Worm (Caenorhabditis elegans) whole organism, early embryonic: ENCODE data around the gene F58E6.11.

Source experiments
- B0310.2 ChIP-seq: sonication (generic microtip); optimal IDR thresholded peaks from 2 replicates; lab custom pipeline; 2016; ENCODE audit warnings: mild to moderate bottlenecking, missing genetic modification characterization, missing compliant biosample characterization
- F13C5.2 ChIP-seq: sonication (generic microtip); optimal IDR thresholded peaks from 2 replicates; lab custom pipeline; 2017; ENCODE audit warnings: mild to moderate bottlenecking, missing genetic modification characterization, inconsistent platforms, missing compliant biosample characterization
- aly-1 ChIP-seq: sonication (generic microtip); optimal IDR thresholded peaks from 2 replicates; lab custom pipeline; 2016; ENCODE audit warnings: missing genetic modification characterization, missing compliant biosample characterization
- ama-1 ChIP-seq: fragments of 150-350 bp; optimal IDR thresholded peaks from 2 replicates; lab custom pipeline; 2014
- ceh-13 ChIP-seq: fragments of 200-800 bp; sonication (Bioruptor generic); optimal IDR thresholded peaks from 2 replicates; lab custom pipeline; 2018; ENCODE audit warnings: mild to moderate bottlenecking, missing genetic modification characterization, missing compliant biosample characterization
- ceh-36 ChIP-seq: sonication (generic microtip); optimal IDR thresholded peaks from 2 replicates; lab custom pipeline; 2016; ENCODE audit warnings: missing genetic modification characterization, inconsistent platforms, missing compliant biosample characterization
- ets-7 ChIP-seq: sonication (generic microtip); optimal IDR thresholded peaks from 2 replicates; lab custom pipeline; 2016; ENCODE audit warnings: missing genotype, missing genetic modification characterization, missing compliant biosample characterization
- flt-1 ChIP-seq: fragments of 200-800 bp; sonication (Bioruptor generic); IDR thresholded peaks from 2 replicates; pipeline ENCODE4 v1.3.6; 2022; ENCODE audit warnings: missing genetic modification characterization, missing compliant biosample characterization
- hmbx-1 ChIP-seq: sonication (generic microtip); optimal IDR thresholded peaks from 2 replicates; lab custom pipeline; 2016; ENCODE audit warnings: mild to moderate bottlenecking, missing genetic modification characterization, missing compliant biosample characterization
- hmg-4 ChIP-seq: fragments of 200-800 bp; sonication (Bioruptor generic); optimal IDR thresholded peaks from 2 replicates; lab custom pipeline; 2018; ENCODE audit warnings: mild to moderate bottlenecking, missing genetic modification characterization, missing compliant biosample characterization
- hnd-1 ChIP-seq: sonication (generic microtip); optimal IDR thresholded peaks from 2 replicates; lab custom pipeline; 2016; ENCODE audit warnings: missing genetic modification characterization, missing compliant biosample characterization
- pes-1 ChIP-seq: fragments of 200-800 bp; sonication (Bioruptor generic); IDR thresholded peaks from 2 replicates; pipeline ENCODE4 v1.3.6; 2022; ENCODE audit warnings: missing genetic modification reagents, missing genetic modification characterization, missing compliant biosample characterization
- scrt-1 ChIP-seq: fragments of 200-800 bp; sonication (Bioruptor generic); IDR thresholded peaks from 2 replicates; pipeline ENCODE4 v1.3.6; 2022; ENCODE audit warnings: missing genetic modification characterization, missing compliant biosample characterization
- sea-1 ChIP-seq: fragments of 200-800 bp; sonication (Bioruptor generic); conservative IDR thresholded peaks from 2 replicates; pipeline ENCODE4 v1.3.6; 2022; ENCODE audit warnings: missing genetic modification characterization, missing compliant biosample characterization
- tbx-11 ChIP-seq: fragments of 200-800 bp; sonication (Bioruptor generic); IDR thresholded peaks from 2 replicates; pipeline ENCODE4 v1.3.6; 2022; ENCODE audit warnings: missing genetic modification characterization, missing compliant biosample characterization
- tbx-37 ChIP-seq: fragments of 200-800 bp; sonication (Bioruptor generic); conservative IDR thresholded peaks from 2 replicates; pipeline ENCODE4 v1.3.6; 2022; ENCODE audit warnings: missing genetic modification reagents, missing genetic modification characterization, missing compliant biosample characterization
- tra-4 ChIP-seq: sonication (generic microtip); optimal IDR thresholded peaks from 2 replicates; lab custom pipeline; 2017; ENCODE audit warnings: missing genetic modification characterization, missing compliant biosample characterization

Gene F58E6.11

DNA sequence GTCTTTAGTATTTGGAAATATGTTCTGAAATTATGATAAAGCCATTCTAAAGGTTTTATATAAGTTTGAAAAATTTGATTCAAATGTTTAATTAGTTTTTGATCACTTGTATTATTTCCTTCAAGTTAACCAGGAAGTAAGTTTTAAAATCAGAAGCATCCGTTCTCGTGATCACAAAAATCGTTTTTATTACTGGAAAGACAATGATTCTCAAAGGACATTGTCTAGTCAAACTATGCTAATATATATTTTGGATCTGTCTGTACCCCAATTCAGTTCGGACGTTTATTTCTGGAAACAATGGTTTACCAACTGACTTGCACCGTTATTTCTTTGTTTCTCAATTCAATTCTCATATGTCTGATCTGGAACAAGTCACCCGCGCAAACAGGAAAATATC is 41.4 kb downstream of the F58E6.11 start, which contains the start of gene str-188:
TSS of gene str-188 (plus strand) at position 301 of the 400 bp plus-strand sequence.
- no peak for TF ChIP-seq F13C5.2 (tag; lab: Kevin White, UChicago)
- no peak for TF ChIP-seq sea-1 (GFP tag; lab: Robert Waterston, UW)
- TF ChIP-seq ceh-36 (tag; lab: Kevin White, UChicago): no peak
- TF ChIP-seq scrt-1 (GFP tag; lab: Robert Waterston, UW): no peak
- no peak for TF ChIP-seq ama-1 (lab: Kevin White, UChicago)
- TF ChIP-seq hmbx-1 (tag; lab: Kevin White, UChicago): no peak
- no peak for TF ChIP-seq pes-1
- no peak for TF ChIP-seq hnd-1 (tag; lab: Kevin White, UChicago)
- TF ChIP-seq tbx-11 (GFP tag; lab: Robert Waterston, UW): no peak
- no peak for TF ChIP-seq aly-1 (tag; lab: Kevin White, UChicago)
- no peak for TF ChIP-seq flt-1
- TF ChIP-seq ets-7 (tag; lab: Kevin White, UChicago): no peak
- no peak for TF ChIP-seq ceh-13 (GFP tag; lab: Kevin White, UChicago)
- TF ChIP-seq tbx-37: no peak
- TF ChIP-seq B0310.2 (tag; lab: Kevin White, UChicago): no peak
- no peak for TF ChIP-seq tra-4 (tag; lab: Kevin White, UChicago)
- no peak for TF ChIP-seq hmg-4 (GFP tag; lab: Kevin White, UChicago)

DNA sequence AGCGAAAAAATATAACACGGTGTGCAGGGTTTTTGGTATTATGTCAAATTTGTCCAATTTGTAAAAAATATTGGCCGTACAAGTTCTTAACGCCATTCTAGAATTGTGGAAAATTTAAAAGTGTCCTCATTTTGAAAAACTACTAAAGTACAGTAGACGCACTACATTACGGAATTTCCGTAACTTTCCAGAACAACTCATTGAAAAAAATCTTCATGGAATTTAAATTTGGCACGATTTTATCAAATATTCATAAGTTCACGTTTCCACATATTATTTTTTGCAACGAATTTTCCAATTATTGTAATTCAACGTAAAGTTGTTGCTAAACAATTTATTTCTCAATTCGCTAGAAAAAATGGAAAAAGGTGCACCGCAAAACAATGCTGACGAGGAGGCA is 42.9 kb downstream of the F58E6.11 start, which contains the start of gene F40F9.3:
TSS of gene F40F9.3 (plus strand) at position 301 of the 400 bp plus-strand sequence.
- TF ChIP-seq aly-1 (tag; lab: Kevin White, UChicago): no peak
- no peak for TF ChIP-seq tbx-11 (GFP tag; lab: Robert Waterston, UW)
- no peak for TF ChIP-seq tra-4 (tag; lab: Kevin White, UChicago)
- TF ChIP-seq B0310.2 (tag; lab: Kevin White, UChicago): no peak
- TF ChIP-seq flt-1: no peak
- no peak for TF ChIP-seq scrt-1 (GFP tag; lab: Robert Waterston, UW)
- no peak for TF ChIP-seq tbx-37
- TF ChIP-seq sea-1 (GFP tag; lab: Robert Waterston, UW): no peak
- TF ChIP-seq ceh-13 (GFP tag; lab: Kevin White, UChicago): no peak
- TF ChIP-seq pes-1: no peak
- no peak for TF ChIP-seq hnd-1 (tag; lab: Kevin White, UChicago)
- TF ChIP-seq hmbx-1 (tag; lab: Kevin White, UChicago): no peak
- TF ChIP-seq ets-7 (tag; lab: Kevin White, UChicago): no peak
- TF ChIP-seq F13C5.2 (tag; lab: Kevin White, UChicago): no peak

DNA sequence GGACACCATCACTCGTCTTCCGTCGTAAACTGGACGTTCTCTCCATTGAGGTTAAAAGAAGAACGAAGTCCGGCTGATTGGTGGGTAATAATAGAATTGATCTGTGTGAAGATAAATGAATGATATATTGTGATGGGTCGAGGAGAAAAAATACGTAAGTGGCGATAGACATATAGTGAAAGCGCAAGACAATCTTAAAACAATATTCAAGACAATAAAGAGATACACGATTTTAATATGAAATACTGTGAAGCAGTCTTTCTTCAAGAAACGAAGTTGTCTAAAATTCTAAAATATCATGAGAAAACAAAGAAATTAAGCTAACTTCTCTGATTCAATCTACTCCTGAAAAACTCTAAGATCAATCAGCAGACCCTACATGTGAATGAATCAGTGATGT is 44.3 kb downstream of the F58E6.11 start, which contains the start of gene F40F9.10:
TSS of gene F40F9.10 (minus strand) at position 101 of the 400 bp plus-strand sequence.
- TF ChIP-seq ceh-36 (tag; lab: Kevin White, UChicago) (no peak), pes-1 (no peak), tbx-11 (GFP tag; lab: Robert Waterston, UW) (no peak), tra-4 (tag; lab: Kevin White, UChicago) (no peak), ama-1 (lab: Kevin White, UChicago) (no peak), B0310.2 (tag; lab: Kevin White, UChicago) (no peak), hmbx-1 (tag; lab: Kevin White, UChicago) (no peak), sea-1 (GFP tag; lab: Robert Waterston, UW) (no peak), tbx-37 (no peak)

ce11 chrV:9712418-9713173 is 45.2 kb downstream of the F58E6.11 start:
- TF ChIP-seq ets-7 (tag; lab: Kevin White, UChicago) (no peak), F13C5.2 (tag; lab: Kevin White, UChicago) (no peak), hmbx-1 (tag; lab: Kevin White, UChicago) (no peak), sea-1 (GFP tag; lab: Robert Waterston, UW) (no peak), flt-1 (no peak), hnd-1 (tag; lab: Kevin White, UChicago) (no peak), tbx-11 (GFP tag; lab: Robert Waterston, UW) (no peak), B0310.2 (tag; lab: Kevin White, UChicago) (no peak), ceh-13 (GFP tag; lab: Kevin White, UChicago) (no peak), tbx-37 (no peak), tra-4 (tag; lab: Kevin White, UChicago) (no peak), aly-1 (tag; lab: Kevin White, UChicago) (no peak), ceh-36 (tag; lab: Kevin White, UChicago) (no peak), pes-1 (no peak), hmg-4 (GFP tag; lab: Kevin White, UChicago) (no peak), scrt-1 (GFP tag; lab: Robert Waterston, UW) (no peak), ama-1 (lab: Kevin White, UChicago) (no peak)

ce11 chrV:9711174-9711573 is 46.6 kb downstream of the F58E6.11 start:
- TF ChIP-seq ets-7 (tag; lab: Kevin White, UChicago) (no peak), tbx-11 (GFP tag; lab: Robert Waterston, UW) (no peak), scrt-1 (GFP tag; lab: Robert Waterston, UW) (no peak), hmg-4 (GFP tag; lab: Kevin White, UChicago) (no peak), sea-1 (GFP tag; lab: Robert Waterston, UW) (no peak), tbx-37 (no peak)

DNA sequence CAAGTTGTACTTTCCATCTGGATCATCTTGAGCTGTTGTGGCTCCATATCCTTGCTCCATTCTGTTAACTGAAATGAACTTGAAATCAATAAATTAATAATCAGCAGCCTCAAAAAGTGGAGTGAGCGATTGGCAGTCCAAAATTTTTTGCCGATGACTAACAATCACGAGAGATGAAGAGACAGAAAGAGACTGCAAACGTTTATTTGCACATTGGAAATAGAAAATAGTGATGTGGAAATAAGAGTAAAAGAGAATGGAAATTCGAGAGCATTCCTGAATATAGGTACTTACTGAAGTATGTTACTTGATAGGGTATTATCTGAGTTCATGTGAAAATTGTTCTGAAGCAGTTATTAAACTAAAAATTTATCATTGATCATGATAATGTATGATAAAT is 48.0 kb downstream of the F58E6.11 start, which contains the start of gene tag-120:
TSS of gene tag-120 (minus strand) at position 68 of the 400 bp plus-strand sequence.
- no peak for TF ChIP-seq sea-1 (GFP tag; lab: Robert Waterston, UW)
- TF ChIP-seq hmg-4 (GFP tag; lab: Kevin White, UChicago): no peak
